Worm (Caenorhabditis elegans) whole organism, L3 larva: ENCODE data around the gene C29F7.2.

Experiments
- ceh-82 ChIP-seq: fragments of 150-350 bp; optimal IDR thresholded peaks from 2 replicates; lab custom pipeline; 2014; ENCODE audit warnings: missing biosample characterization, missing genetic modification characterization
- pqm-1 ChIP-seq: fragments of 150-350 bp; optimal IDR thresholded peaks from 2 replicates; lab custom pipeline; 2017; ENCODE audit warnings: missing biosample characterization, missing genetic modification characterization, inconsistent platforms
- snpc-4 ChIP-seq: fragments of 150-350 bp; optimal IDR thresholded peaks from 2 replicates; lab custom pipeline; 2014; ENCODE audit warnings: missing biosample characterization, missing genetic modification characterization

DNA sequence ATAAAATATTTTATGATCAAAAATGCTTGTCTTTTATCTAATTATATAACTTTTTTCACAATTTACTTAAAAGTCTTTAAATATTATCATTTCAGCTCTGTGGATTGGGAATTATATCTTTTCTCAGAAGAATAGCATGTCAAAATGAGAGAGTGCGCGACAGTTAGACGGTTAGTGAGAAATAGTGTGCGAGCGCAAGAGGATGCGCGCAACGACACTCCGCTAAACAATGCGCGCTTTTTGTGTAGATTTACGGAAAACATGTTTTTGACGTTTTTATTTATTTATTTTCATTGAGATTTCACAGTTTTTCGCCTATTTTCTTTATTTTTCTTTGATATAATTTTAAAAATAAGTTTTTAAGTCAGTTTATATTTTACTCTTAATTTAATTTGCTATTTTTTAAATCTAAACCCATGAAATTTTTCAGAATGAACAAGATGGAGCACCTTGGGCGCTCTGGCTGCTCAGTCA, 19.3 kb upstream of the C29F7.2 start, which contains the start of gene F02C12.3:
- peak; percentile 47 for TF ChIP-seq snpc-4 (tag; lab: Kevin White, UChicago)
- TF ChIP-seq ceh-82 (tag; lab: Kevin White, UChicago) = peak; percentile 41
- TF ChIP-seq pqm-1 (tag; lab: Kevin White, UChicago) = peak; percentile 36
